Worm (Caenorhabditis elegans) whole organism, late embryonic: Measurements from ENCODE around the gene samp-1.
A peak's percentile ranks its signal among the peaks of the same experiment; 100 is the strongest.

ENCODE experiments used
- F13H6.1 ChIP-seq: sonication (generic microtip); optimal IDR thresholded peaks from 2 replicates; lab custom pipeline; 2016; ENCODE audit warnings: missing genetic modification characterization, missing compliant biosample characterization
- K02D7.2 ChIP-seq: sonication (generic microtip); optimal IDR thresholded peaks from 2 replicates; lab custom pipeline; 2017; ENCODE audit warnings: mild to moderate bottlenecking, missing genetic modification characterization, missing compliant biosample characterization
- K09A11.1 ChIP-seq: sonication (generic microtip); optimal IDR thresholded peaks from 2 replicates; lab custom pipeline; 2017; ENCODE audit warnings: antibody characterized with exemption, mild to moderate bottlenecking, missing genetic modification characterization, missing compliant biosample characterization; ENCODE audit not compliant: insufficient read depth
- T23F11.4 ChIP-seq: fragments of 200-800 bp; sonication (Bioruptor generic); optimal IDR thresholded peaks from 2 replicates; lab custom pipeline; 2018; ENCODE audit warnings: mild to moderate bottlenecking, missing genetic modification characterization, missing compliant biosample characterization
- Y22D7AL.16 ChIP-seq: sonication (generic microtip); optimal IDR thresholded peaks from 2 replicates; lab custom pipeline; 2016; ENCODE audit warnings: missing genetic modification characterization, missing compliant biosample characterization
- ahr-1 ChIP-seq: sonication (generic microtip); optimal IDR thresholded peaks from 2 replicates; lab custom pipeline; 2016; ENCODE audit warnings: missing genetic modification characterization, missing compliant biosample characterization
- ceh-14 ChIP-seq: sonication (generic microtip); optimal IDR thresholded peaks from 2 replicates; lab custom pipeline; 2016; ENCODE audit warnings: missing genotype, missing genetic modification characterization, missing compliant biosample characterization
- ceh-18 ChIP-seq: sonication (generic microtip); optimal IDR thresholded peaks from 2 replicates; lab custom pipeline; 2016; ENCODE audit warnings: missing genetic modification characterization, missing compliant biosample characterization
- ceh-22 ChIP-seq: sonication (generic microtip); optimal IDR thresholded peaks from 2 replicates; lab custom pipeline; 2017; ENCODE audit warnings: missing biosample characterization, missing genetic modification characterization
- ceh-24 ChIP-seq: sonication (generic microtip); optimal IDR thresholded peaks from 2 replicates; lab custom pipeline; 2016; ENCODE audit warnings: mild to moderate bottlenecking, missing genetic modification characterization, missing compliant biosample characterization
- ceh-30 ChIP-seq: fragments of 150-350 bp; optimal IDR thresholded peaks from 2 replicates; lab custom pipeline; 2014; ENCODE audit warnings: missing biosample characterization, missing genetic modification characterization
- ceh-31 ChIP-seq: sonication (generic microtip); optimal IDR thresholded peaks from 2 replicates; lab custom pipeline; 2016; ENCODE audit warnings: missing genetic modification characterization, missing compliant biosample characterization
- ceh-34 ChIP-seq: sonication (generic microtip); optimal IDR thresholded peaks from 2 replicates; lab custom pipeline; 2016; ENCODE audit warnings: mild to moderate bottlenecking, missing genetic modification characterization, missing compliant biosample characterization
- ceh-48 ChIP-seq: sonication (generic microtip); optimal IDR thresholded peaks from 2 replicates; lab custom pipeline; 2016; ENCODE audit warnings: missing genetic modification characterization, inconsistent platforms, missing compliant biosample characterization
- ceh-6 ChIP-seq: fragments of 200-800 bp; sonication (Bioruptor generic); optimal IDR thresholded peaks from 2 replicates; lab custom pipeline; 2018; ENCODE audit warnings: mild to moderate bottlenecking, missing genetic modification characterization, missing compliant biosample characterization
- che-1 ChIP-seq: sonication (generic microtip); optimal IDR thresholded peaks from 2 replicates; lab custom pipeline; 2016; ENCODE audit warnings: mild to moderate bottlenecking, missing genetic modification characterization, missing compliant biosample characterization
- dve-1 ChIP-seq: sonication (generic microtip); optimal IDR thresholded peaks from 2 replicates; lab custom pipeline; 2017; ENCODE audit warnings: antibody characterized with exemption, mild to moderate bottlenecking, missing genetic modification characterization, missing compliant biosample characterization
- elt-2 ChIP-seq: sonication (generic microtip); optimal IDR thresholded peaks from 2 replicates; lab custom pipeline; 2016; ENCODE audit warnings: missing genetic modification reagents, missing genetic modification characterization, missing compliant biosample characterization
- elt-4 ChIP-seq: sonication (generic microtip); optimal IDR thresholded peaks from 2 replicates; lab custom pipeline; 2016; ENCODE audit warnings: missing genetic modification characterization, missing compliant biosample characterization
- eyg-1 ChIP-seq: sonication (generic microtip); optimal IDR thresholded peaks from 2 replicates; lab custom pipeline; 2016; ENCODE audit warnings: missing genotype, missing genetic modification characterization, missing compliant biosample characterization
- fax-1 ChIP-seq: sonication (generic microtip); optimal IDR thresholded peaks from 2 replicates; lab custom pipeline; 2016; ENCODE audit warnings: missing genotype, missing genetic modification characterization, missing compliant biosample characterization
- fkh-6 ChIP-seq: sonication (generic microtip); optimal IDR thresholded peaks from 2 replicates; lab custom pipeline; 2016; ENCODE audit warnings: missing genetic modification characterization, missing compliant biosample characterization
- gmeb-2 ChIP-seq: sonication (generic microtip); optimal IDR thresholded peaks from 2 replicates; lab custom pipeline; 2016; ENCODE audit warnings: missing genetic modification characterization, inconsistent platforms, missing compliant biosample characterization
- hlh-13 ChIP-seq: fragments of 200-800 bp; sonication (Bioruptor generic); optimal IDR thresholded peaks from 2 replicates; lab custom pipeline; 2018; ENCODE audit warnings: mild to moderate bottlenecking, missing genetic modification characterization, missing compliant biosample characterization
- hlh-15 ChIP-seq: sonication (generic microtip); optimal IDR thresholded peaks from 2 replicates; lab custom pipeline; 2016; ENCODE audit warnings: missing genetic modification characterization, missing compliant biosample characterization
- hlh-6 ChIP-seq: sonication (generic microtip); optimal IDR thresholded peaks from 2 replicates; lab custom pipeline; 2016; ENCODE audit warnings: missing genotype, missing genetic modification characterization, missing compliant biosample characterization
- lim-6 ChIP-seq: sonication (generic microtip); optimal IDR thresholded peaks from 2 replicates; lab custom pipeline; 2016; ENCODE audit warnings: missing genetic modification characterization, missing compliant biosample characterization
- madf-2 ChIP-seq: sonication (generic microtip); optimal IDR thresholded peaks from 2 replicates; lab custom pipeline; 2017; ENCODE audit warnings: missing genetic modification characterization, missing compliant biosample characterization
- mec-3 ChIP-seq: sonication (generic microtip); optimal IDR thresholded peaks from 2 replicates; lab custom pipeline; 2016; ENCODE audit warnings: borderline replicate concordance, missing genetic modification characterization, missing compliant biosample characterization
- nfya-1 ChIP-seq: sonication (generic microtip); optimal IDR thresholded peaks from 2 replicates; lab custom pipeline; 2017; ENCODE audit warnings: missing genetic modification characterization, mild to moderate bottlenecking, missing compliant biosample characterization, antibody characterized with exemption, moderate library complexity
- nhr-232 ChIP-seq: sonication (generic microtip); optimal IDR thresholded peaks from 2 replicates; lab custom pipeline; 2016; ENCODE audit warnings: missing genetic modification characterization, missing compliant biosample characterization
- npax-4 ChIP-seq: sonication (generic microtip); optimal IDR thresholded peaks from 2 replicates; lab custom pipeline; 2016; ENCODE audit warnings: missing genetic modification characterization, missing compliant biosample characterization
- odd-2 ChIP-seq: sonication (generic microtip); optimal IDR thresholded peaks from 2 replicates; lab custom pipeline; 2017; ENCODE audit warnings: antibody characterized with exemption, mild to moderate bottlenecking, missing genetic modification characterization, missing compliant biosample characterization
- pag-3 ChIP-seq: sonication (generic microtip); optimal IDR thresholded peaks from 2 replicates; lab custom pipeline; 2016; ENCODE audit warnings: missing compliant biosample characterization, missing genetic modification characterization, borderline replicate concordance
- pat-9 ChIP-seq: fragments of 200-800 bp; sonication (Bioruptor generic); optimal IDR thresholded peaks from 2 replicates; lab custom pipeline; 2018; ENCODE audit warnings: mild to moderate bottlenecking, missing genetic modification characterization, moderate library complexity, missing compliant biosample characterization
- pha-2 ChIP-seq: sonication (generic microtip); optimal IDR thresholded peaks from 2 replicates; lab custom pipeline; 2017; ENCODE audit warnings: mild to moderate bottlenecking, missing genetic modification characterization, missing compliant biosample characterization
- pha-4 ChIP-seq: fragments of 150-350 bp; optimal IDR thresholded peaks from 2 replicates; lab custom pipeline; 2018; ENCODE audit warnings: missing biosample characterization, missing genetic modification reagents, missing genetic modification characterization
- sox-4 ChIP-seq: sonication (generic microtip); optimal IDR thresholded peaks from 2 replicates; lab custom pipeline; 2017; ENCODE audit warnings: mild to moderate bottlenecking, missing genetic modification characterization, inconsistent platforms, missing compliant biosample characterization
- syd-9 ChIP-seq: sonication (generic microtip); optimal IDR thresholded peaks from 2 replicates; lab custom pipeline; 2016; ENCODE audit warnings: mild to moderate bottlenecking, missing genetic modification characterization, moderate library complexity, missing compliant biosample characterization
- tbx-2 ChIP-seq: sonication (generic microtip); optimal IDR thresholded peaks from 2 replicates; lab custom pipeline; 2016; ENCODE audit warnings: missing genetic modification characterization, missing compliant biosample characterization
- tbx-7 ChIP-seq: sonication (generic microtip); optimal IDR thresholded peaks from 2 replicates; lab custom pipeline; 2016; ENCODE audit warnings: missing genotype, missing genetic modification characterization, missing compliant biosample characterization
- unc-3 ChIP-seq, 2 experiments: fragments of 200-800 bp in 1 of 2; sonication (Bioruptor generic) in 1 of 2; sonication (generic microtip) in 1 of 2; conservative IDR thresholded peaks in 1 of 2; optimal IDR thresholded peaks in 1 of 2; 2 replicates each; pipeline versions ENCODE4 v1.3.6 to Lab custom; 2016 to 2022; ENCODE audit warnings: missing compliant biosample characterization in 2 of 2, missing genetic modification characterization in 2 of 2, missing genetic modification reagents in 1 of 2
- unc-42 ChIP-seq: sonication (generic microtip); optimal IDR thresholded peaks from 2 replicates; lab custom pipeline; 2016; ENCODE audit warnings: missing genotype, missing genetic modification characterization, missing compliant biosample characterization
- unc-55 ChIP-seq: sonication (generic microtip); optimal IDR thresholded peaks from 2 replicates; lab custom pipeline; 2017; ENCODE audit warnings: missing biosample characterization, missing genetic modification reagents, missing genetic modification characterization
- unc-86 ChIP-seq: sonication (generic microtip); optimal IDR thresholded peaks from 2 replicates; lab custom pipeline; 2016; ENCODE audit warnings: missing genetic modification characterization, missing compliant biosample characterization
- zip-5 ChIP-seq: sonication (generic microtip); optimal IDR thresholded peaks from 2 replicates; lab custom pipeline; 2016; ENCODE audit warnings: missing genetic modification characterization, missing compliant biosample characterization
- ztf-16 ChIP-seq: sonication (generic microtip); optimal IDR thresholded peaks from 2 replicates; lab custom pipeline; 2017; ENCODE audit warnings: missing genetic modification characterization, missing compliant biosample characterization

Gene samp-1

DNA sequence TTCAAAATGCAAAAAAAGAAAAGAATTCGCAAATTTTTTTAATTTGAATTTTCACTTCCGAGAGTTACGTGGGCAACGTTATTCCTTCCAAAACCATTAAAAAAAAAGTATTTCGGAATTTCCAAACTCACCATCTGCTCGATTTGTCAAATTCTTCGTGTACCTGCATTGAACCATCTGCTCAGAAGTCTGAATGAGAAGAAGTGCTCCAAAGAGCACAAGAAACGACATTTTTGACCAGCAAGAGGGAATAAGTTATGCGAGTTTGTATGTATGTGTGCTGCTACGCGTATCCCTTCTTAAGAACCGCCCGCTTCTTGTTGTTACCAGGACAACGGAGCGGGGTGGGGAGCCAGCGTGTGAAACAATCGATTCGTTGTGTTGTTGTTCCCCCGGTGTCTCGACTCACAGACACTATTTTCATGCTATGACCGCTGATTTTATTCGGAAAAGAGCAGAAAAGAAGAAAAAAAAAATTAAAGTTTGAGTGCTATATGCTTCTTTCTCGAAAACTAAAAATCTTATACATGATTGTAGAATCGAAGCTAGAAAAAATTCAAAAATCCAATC lies 40.7 kb downstream of the samp-1 start, which contains the start of gene lgc-20:
Gene lgc-20, minus strand, starts transcription at position 311 of the 570 bp plus-strand sequence.
- TF ChIP-seq fkh-6 (tag; lab: Kevin White, UChicago) (no peak), F13H6.1 (tag; lab: Kevin White, UChicago) (no peak), mec-3 (no peak), unc-55 (GFP tag; lab: Kevin White, UChicago) (no peak), eyg-1 (tag; lab: Kevin White, UChicago) (no peak), ceh-31 (no peak), ahr-1 (tag; lab: Kevin White, UChicago) (no peak), ceh-48 (tag; lab: Kevin White, UChicago) (peak; percentile 2)

ce11 chrII:11344554-11344953 lies 41.9 kb downstream of the samp-1 start:
- TF ChIP-seq tbx-2 (tag; lab: Kevin White, UChicago) (no peak), ceh-6 (no peak), unc-55 (GFP tag; lab: Kevin White, UChicago) (no peak), madf-2 (tag; lab: Kevin White, UChicago) (no peak), T23F11.4 (GFP tag; lab: Kevin White, UChicago) (no peak), odd-2 (tag; lab: Kevin White, UChicago) (no peak), syd-9 (tag; lab: Kevin White, UChicago) (no peak), eyg-1 (tag; lab: Kevin White, UChicago) (no peak), elt-4 (no peak), fax-1 (tag; lab: Kevin White, UChicago) (no peak), lim-6 (tag; lab: Kevin White, UChicago) (no peak), hlh-6 (tag; lab: Kevin White, UChicago) (no peak), sox-4 (no peak)

DNA sequence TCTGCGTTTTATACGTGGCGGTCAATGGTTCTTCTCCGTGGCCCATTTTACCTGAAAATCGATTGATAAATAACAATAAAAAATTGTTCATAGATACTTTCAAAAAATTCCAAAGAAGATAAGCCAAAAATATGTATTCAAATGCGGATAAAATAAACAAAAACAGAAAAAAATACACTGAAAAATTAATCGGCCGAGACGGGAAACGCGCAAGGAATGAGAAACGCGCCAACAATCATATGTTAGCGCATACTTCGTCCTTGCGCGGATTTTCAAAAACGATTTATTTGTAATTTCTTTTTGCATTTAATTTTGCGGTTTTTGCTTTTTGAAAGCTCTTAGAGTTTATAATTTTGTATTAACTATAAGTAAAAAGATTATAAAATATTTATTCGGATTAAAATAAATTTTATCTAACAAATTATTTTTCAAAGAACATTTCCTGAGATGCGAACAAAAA lies 42.9 kb downstream of the samp-1 start, which contains the start of gene nduf-11:
Gene nduf-11, minus strand, starts transcription at position 51 of the 460 bp plus-strand sequence.
- no peak for TF ChIP-seq elt-4
- TF ChIP-seq gmeb-2 (tag; lab: Kevin White, UChicago), result peak; percentile 11
- TF ChIP-seq unc-3 (GFP tag; conservative IDR thresholded peaks at IDR 0.05; lab: Robert Waterston, UW), result no peak
- TF ChIP-seq unc-3 (tag; optimal IDR thresholded peaks at IDR 0.05; lab: Kevin White, UChicago), result peak; percentile 48
- no peak for TF ChIP-seq npax-4 (tag; lab: Kevin White, UChicago)
- TF ChIP-seq che-1, result peak; percentile 42
- peak; percentile 58 for TF ChIP-seq unc-86
- TF ChIP-seq ceh-48 (tag; lab: Kevin White, UChicago), result peak; percentile 29
- TF ChIP-seq ceh-14 (tag; lab: Kevin White, UChicago), result peak; percentile 58
- peak; percentile 59 for TF ChIP-seq ceh-31
- no peak for TF ChIP-seq ceh-24 (tag; lab: Kevin White, UChicago)
- TF ChIP-seq pha-2 (tag; lab: Kevin White, UChicago), result peak; percentile 9
- no peak for TF ChIP-seq hlh-13 (GFP tag; lab: Kevin White, UChicago)
- peak; percentile 18 for TF ChIP-seq pat-9
- TF ChIP-seq nfya-1 (tag; lab: Kevin White, UChicago), result peak; percentile 60
- no peak for TF ChIP-seq T23F11.4 (GFP tag; lab: Kevin White, UChicago)
- peak; percentile 73 for TF ChIP-seq elt-2 (tag; lab: Kevin White, UChicago)
- no peak for TF ChIP-seq pag-3 (tag; lab: Kevin White, UChicago)
- TF ChIP-seq ztf-16 (tag; lab: Kevin White, UChicago), result no peak
- TF ChIP-seq tbx-7 (tag; lab: Kevin White, UChicago), result no peak
- TF ChIP-seq Y22D7AL.16 (tag; lab: Kevin White, UChicago), result peak; percentile 0
- peak; percentile 39 for TF ChIP-seq ceh-34
- peak; percentile 55 for TF ChIP-seq dve-1 (tag; lab: Kevin White, UChicago)
- no peak for TF ChIP-seq zip-5 (tag; lab: Kevin White, UChicago)
- TF ChIP-seq pha-4 (tag; lab: Kevin White, UChicago), result no peak
- no peak for TF ChIP-seq ahr-1 (tag; lab: Kevin White, UChicago)
- TF ChIP-seq ceh-18, result peak; percentile 31
- no peak for TF ChIP-seq ceh-30
- peak; percentile 37 for TF ChIP-seq unc-42 (tag; lab: Kevin White, UChicago)
- no peak for TF ChIP-seq hlh-15
- peak; percentile 1 for TF ChIP-seq nhr-232 (tag; lab: Kevin White, UChicago)
- TF ChIP-seq K02D7.2, result no peak
- TF ChIP-seq hlh-6 (tag; lab: Kevin White, UChicago), result no peak
- TF ChIP-seq madf-2 (tag; lab: Kevin White, UChicago), result peak; percentile 7
- peak; percentile 48 for TF ChIP-seq K09A11.1 (tag; lab: Kevin White, UChicago)
- TF ChIP-seq tbx-2 (tag; lab: Kevin White, UChicago), result peak; percentile 59
- no peak for TF ChIP-seq ceh-22 (tag; lab: Kevin White, UChicago)
